Worm (Caenorhabditis elegans): Measurements from ENCODE around the gene mbk-1.

mbk-1 gene

DNA sequence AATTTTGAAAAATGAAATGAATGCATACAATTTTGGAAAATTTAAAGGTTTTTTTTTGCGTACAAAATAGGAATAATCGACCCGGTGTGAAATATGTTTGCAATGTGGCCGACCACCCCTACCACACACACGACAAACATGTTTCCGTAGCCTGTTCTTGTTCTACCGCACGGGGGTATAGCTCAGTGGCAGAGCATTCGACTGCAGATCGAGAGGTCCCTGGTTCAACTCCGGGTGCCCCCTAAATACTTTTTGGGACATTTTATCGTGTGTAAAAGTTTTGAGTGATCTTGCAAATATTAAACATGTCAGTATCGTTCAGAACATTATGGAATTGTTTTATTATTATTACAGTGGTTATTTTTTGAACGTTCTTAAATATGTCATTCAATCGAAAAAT lies 19.6 kb downstream of the mbk-1 start (continued):
- TF ChIP-seq fkh-10 (GFP tag; optimal IDR thresholded peaks at IDR 0.05) (no peak), rnt-1 (tag; optimal IDR thresholded peaks at IDR 0.05) (peak; percentile 60), nhr-237 (tag; optimal IDR thresholded peaks at IDR 0.05) (no peak), ceh-63 (GFP tag; optimal IDR thresholded peaks at IDR 0.05) (no peak), nhr-19 (GFP tag; conservative IDR thresholded peaks at IDR 0.05) (peak; percentile 35), efl-1 (optimal IDR thresholded peaks at IDR 0.05) (no peak), efl-1 (GFP tag; optimal IDR thresholded peaks at IDR 0.05 in 1 of 2) (no peak), C16A3.4 (tag; optimal IDR thresholded peaks at IDR 0.05) (peak; percentile 39), ceh-88 (GFP tag; IDR thresholded peaks at IDR 0.05) (no peak), sup-37 (GFP tag; optimal IDR thresholded peaks at IDR 0.05) (no peak), nhr-71 (tag; optimal IDR thresholded peaks at IDR 0.05) (peak; percentile 50), Y116A8C.19 (tag; optimal IDR thresholded peaks at IDR 0.05; ENCODE audit: borderline replicate concordance) (no peak), dpl-1 (GFP tag; optimal IDR thresholded peaks at IDR 0.05) (no peak), nhr-85 (tag) (no peak), nhr-47 (tag; optimal IDR thresholded peaks at IDR 0.05) (peak; percentile 51), C04F5.9 (tag; optimal IDR thresholded peaks at IDR 0.05) (no peak), sptf-1 (tag; optimal IDR thresholded peaks at IDR 0.05) (no peak), blmp-1 (tag; optimal IDR thresholded peaks at IDR 0.05) (no peak), lin-15B (tag; optimal IDR thresholded peaks at IDR 0.05) (no peak), tbx-2 (tag; optimal IDR thresholded peaks at IDR 0.05) (peak; percentile 24), nhr-12 (tag; optimal IDR thresholded peaks at IDR 0.05) (no peak), elt-3 (tag; optimal IDR thresholded peaks at IDR 0.05) (no peak), grh-1 (GFP tag; IDR thresholded peaks at IDR 0.05) (no peak), hlh-4 (tag; optimal IDR thresholded peaks at IDR 0.05) (no peak), swsn-7 (tag; optimal IDR thresholded peaks at IDR 0.05) (peak; percentile 23), nhr-84 (tag; optimal IDR thresholded peaks at IDR 0.05) (no peak), isw-1 (GFP tag; IDR thresholded peaks at IDR 0.05) (no peak), nhr-11 (tag; optimal IDR thresholded peaks at IDR 0.05) (no peak), fkh-4 (tag; optimal IDR thresholded peaks at IDR 0.05; ENCODE audit: borderline replicate concordance) (no peak), lin-39 (tag; optimal IDR thresholded peaks at IDR 0.05) (no peak), unc-130 (tag; optimal IDR thresholded peaks at IDR 0.05) (no peak), C34B4.2 (tag; optimal IDR thresholded peaks at IDR 0.05) (no peak), lin-13 (GFP tag; optimal IDR thresholded peaks at IDR 0.05) (no peak), xbp-1 (tag; optimal IDR thresholded peaks at IDR 0.05) (no peak), lsy-2 (tag; optimal IDR thresholded peaks at IDR 0.05) (peak; percentile 11 to 44), unc-98 (GFP tag; IDR thresholded peaks at IDR 0.05) (no peak), zag-1 (tag; optimal IDR thresholded peaks at IDR 0.05) (no peak), mep-1 (tag; optimal IDR thresholded peaks at IDR 0.05) (peak; percentile 26)

DNA sequence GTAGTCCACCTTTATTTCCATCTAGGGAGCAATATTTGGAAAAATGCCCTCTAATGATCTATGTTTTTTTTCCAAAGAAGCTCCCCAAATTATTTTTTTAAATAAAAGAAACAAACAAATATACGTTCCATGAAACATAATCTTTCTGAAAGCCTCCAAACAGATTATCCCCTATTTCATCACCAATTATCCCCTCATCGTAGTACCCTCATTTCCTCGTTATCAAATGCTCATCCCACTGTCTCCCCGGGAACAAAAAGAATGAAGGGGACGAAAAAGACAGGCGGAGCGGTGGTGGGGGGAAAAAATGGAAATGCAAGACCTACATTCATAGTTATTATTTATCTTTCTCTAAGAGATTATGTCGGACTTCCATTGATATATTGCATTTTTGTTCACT lies 26.9 kb downstream of the mbk-1 start:
- TF ChIP-seq skn-1 (tag; optimal IDR thresholded peaks at IDR 0.05) (no peak), dsc-1 (tag; optimal IDR thresholded peaks at IDR 0.05) (peak; percentile 94)

DNA sequence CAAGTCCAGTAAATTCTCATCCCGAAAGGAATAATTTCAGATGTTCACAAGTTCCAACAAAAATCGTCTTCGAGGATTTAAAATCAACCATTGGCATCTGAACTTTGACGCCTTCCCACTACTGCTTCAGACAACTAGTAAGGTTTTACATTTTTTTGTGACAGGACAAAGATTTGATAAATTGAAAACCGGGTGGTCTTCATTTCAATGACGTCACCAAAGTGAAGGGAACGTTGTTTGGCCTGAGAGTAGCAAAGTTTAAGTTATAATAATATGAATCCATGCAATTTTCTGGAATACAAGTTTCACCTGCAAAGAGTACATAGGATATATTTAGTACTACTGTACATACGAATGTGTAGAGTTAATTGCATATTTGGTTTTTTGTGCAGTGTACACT lies 30.2 kb downstream of the mbk-1 start:
- TF ChIP-seq mdl-1 (tag; optimal IDR thresholded peaks at IDR 0.05) = no peak
- no peak for TF ChIP-seq pag-3 (tag; optimal IDR thresholded peaks at IDR 0.05; ENCODE audit: borderline replicate concordance, insufficient read depth)
- TF ChIP-seq lsy-2 (tag; optimal IDR thresholded peaks at IDR 0.05) = no peak
- TF ChIP-seq ces-1 (GFP tag; optimal IDR thresholded peaks at IDR 0.05) = no peak
